Fruit fly (Drosophila melanogaster) whole organism, adult: ENCODE results near the gene Ugt316A1.

Experiments
- CG11617 ChIP-seq: fragments of 200-800 bp; sonication (Bioruptor generic); optimal IDR thresholded peaks from 2 replicates; lab custom pipeline; 2017; ENCODE audit warnings: mild to moderate bottlenecking, missing biosample characterization, missing genetic modification reagents, missing genetic modification characterization
- CG12768 ChIP-seq: fragments of 200-800 bp; sonication (Bioruptor generic); optimal IDR thresholded peaks from 2 replicates; lab custom pipeline; 2017; ENCODE audit warnings: missing biosample characterization, missing genetic modification characterization, mild to moderate bottlenecking, moderate library complexity, missing genetic modification reagents
- CG14711 ChIP-seq: fragments of 200-800 bp; sonication (Bioruptor generic); optimal IDR thresholded peaks from 2 replicates; lab custom pipeline; 2018; ENCODE audit warnings: missing biosample characterization, mild to moderate bottlenecking, missing genetic modification characterization, moderate library complexity
- CG1620 ChIP-seq: fragments of 200-800 bp; sonication (Bioruptor generic); optimal IDR thresholded peaks from 2 replicates; lab custom pipeline; 2016; ENCODE audit warnings: missing biosample characterization, missing genetic modification characterization
- CG33017 ChIP-seq: fragments of 200-800 bp; sonication (Bioruptor generic); optimal IDR thresholded peaks from 2 replicates; lab custom pipeline; 2018; ENCODE audit warnings: missing biosample characterization, mild to moderate bottlenecking, missing genetic modification characterization, moderate library complexity
- CG5204 ChIP-seq: fragments of 200-800 bp; sonication (Bioruptor generic); optimal IDR thresholded peaks from 2 replicates; lab custom pipeline; 2016; ENCODE audit warnings: missing biosample characterization, missing genetic modification characterization
- CG7045 ChIP-seq: fragments of 200-800 bp; sonication (Bioruptor generic); optimal IDR thresholded peaks from 2 replicates; lab custom pipeline; 2017; ENCODE audit warnings: missing biosample characterization, mild to moderate bottlenecking, missing genetic modification characterization
- CG7101 ChIP-seq: fragments of 200-800 bp; sonication (Bioruptor generic); optimal IDR thresholded peaks from 2 replicates; lab custom pipeline; 2018; ENCODE audit warnings: missing biosample characterization, mild to moderate bottlenecking, missing genetic modification characterization, moderate library complexity
- Clk ChIP-seq: fragments of 200-800 bp; sonication (Bioruptor generic); optimal IDR thresholded peaks from 2 replicates; lab custom pipeline; 2017; ENCODE audit warnings: missing biosample characterization, missing genetic modification characterization
- Crg-1 ChIP-seq: fragments of 200-800 bp; sonication (Bioruptor generic); optimal IDR thresholded peaks from 2 replicates; lab custom pipeline; 2016; ENCODE audit warnings: missing biosample characterization, missing genetic modification characterization
- Hr96 ChIP-seq: fragments of 200-800 bp; sonication (Bioruptor generic); optimal IDR thresholded peaks from 2 replicates; lab custom pipeline; 2016; ENCODE audit warnings: missing biosample characterization, missing genetic modification characterization
- Mnt ChIP-seq: fragments of 200-800 bp; sonication (Bioruptor generic); optimal IDR thresholded peaks from 2 replicates; lab custom pipeline; 2016; ENCODE audit warnings: missing biosample characterization, mild to moderate bottlenecking, missing genetic modification characterization
- bab1 ChIP-seq: fragments of 200-800 bp; sonication (Bioruptor generic); optimal IDR thresholded peaks from 3 replicates; lab custom pipeline; 2019; ENCODE audit warnings: missing biosample characterization, mild to moderate bottlenecking, missing genetic modification characterization, moderate library complexity
- cic ChIP-seq: fragments of 200-800 bp; sonication (Bioruptor generic); optimal IDR thresholded peaks from 2 replicates; lab custom pipeline; 2017; ENCODE audit warnings: missing biosample characterization, mild to moderate bottlenecking, missing genetic modification characterization, moderate library complexity
- cnc ChIP-seq, 2 experiments: fragments of >200 bp; optimal IDR thresholded peaks; 2 replicates each; lab custom pipeline; 2017
- kay ChIP-seq: fragments of 200-800 bp; sonication (Bioruptor generic); peaks from one replicate; lab custom pipeline; 2016; ENCODE audit warnings: missing biosample characterization, missing genetic modification characterization, borderline replicate concordance
- ovo ChIP-seq: fragments of 200-800 bp; sonication (Bioruptor generic); optimal IDR thresholded peaks from 2 replicates; lab custom pipeline; 2016; ENCODE audit warnings: missing biosample characterization, missing genetic modification characterization
- pad ChIP-seq: fragments of 200-800 bp; sonication (Bioruptor generic); optimal IDR thresholded peaks from 3 replicates; lab custom pipeline; 2017; ENCODE audit warnings: missing biosample characterization, missing genetic modification characterization, mild to moderate bottlenecking, moderate library complexity, missing genetic modification reagents
- tj ChIP-seq: fragments of 200-800 bp; sonication (Bioruptor generic); optimal IDR thresholded peaks from 3 replicates; lab custom pipeline; 2017; ENCODE audit warnings: missing biosample characterization, mild to moderate bottlenecking, missing genetic modification characterization, moderate library complexity
- toe ChIP-seq: fragments of 200-800 bp; sonication (Bioruptor generic); optimal IDR thresholded peaks from 2 replicates; lab custom pipeline; 2016; ENCODE audit warnings: missing biosample characterization, missing genetic modification characterization

The Ugt316A1 gene

DNA sequence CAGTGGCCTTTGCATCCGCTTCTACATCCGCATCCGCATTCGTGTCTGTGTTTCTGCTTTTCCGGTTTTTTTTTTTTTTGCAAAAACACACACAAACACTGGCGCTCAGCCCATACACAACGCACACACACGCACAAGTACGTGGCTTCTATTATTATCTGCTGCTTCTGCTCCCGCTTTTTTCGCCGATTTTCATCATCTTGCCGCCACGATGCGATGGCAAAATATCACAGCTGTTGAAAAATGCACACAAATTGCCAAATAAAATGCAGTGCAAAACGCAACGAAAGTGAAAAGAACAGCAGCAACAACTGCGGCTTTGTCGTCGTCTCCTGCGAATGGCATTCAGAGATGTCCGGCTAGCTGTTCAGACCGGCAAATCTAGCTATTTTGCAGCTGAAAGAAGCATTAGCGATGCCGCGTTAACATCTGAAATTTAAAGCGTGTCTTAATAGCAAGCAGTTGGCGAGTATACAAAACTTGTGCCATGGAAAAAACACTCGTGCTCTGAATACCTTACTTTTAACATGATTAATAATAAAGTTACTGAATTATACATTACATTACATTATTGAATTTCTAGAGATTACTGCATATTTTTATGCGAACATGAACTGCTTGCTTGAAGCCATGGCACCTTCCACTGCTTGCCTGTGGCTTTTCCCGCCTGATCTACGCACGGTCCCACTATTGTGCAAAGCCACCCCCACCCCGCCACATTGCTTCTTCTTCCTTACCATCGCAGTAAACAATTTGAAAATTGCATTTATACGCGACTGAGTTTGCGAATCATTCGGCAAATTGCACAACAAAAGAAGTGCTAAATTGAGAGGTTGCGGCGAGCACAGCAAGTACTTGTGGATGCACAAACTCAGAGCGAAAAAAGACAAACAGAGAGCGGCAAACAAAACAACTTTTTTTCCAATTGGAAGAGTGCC, at the start of gene Ugt316A1, which contains the start of gene Sfxn2:
Gene Ugt316A1 (minus strand): TSS at position 345 of the 938 bp plus-strand sequence.
Gene Sfxn2 (plus strand): TSS at position 694 of the 938 bp plus-strand sequence.
- TF ChIP-seq tj (GFP tag; lab: Kevin White, UChicago) (no peak), Hr96 (GFP tag; lab: Kevin White, UChicago) (peak; percentile 50), CG5204 (GFP tag; lab: Kevin White, UChicago) (peak; percentile 35), cic (GFP tag; lab: Kevin White, UChicago) (no peak), bab1 (GFP tag; lab: Kevin White, UChicago) (peak; percentile 46), CG14711 (tag; lab: Kevin White, UChicago) (peak; percentile 18), Crg-1 (GFP tag; lab: Kevin White, UChicago) (peak; percentile 35), Mnt (GFP tag; lab: Kevin White, UChicago) (peak; percentile 33), toe (GFP tag; lab: Kevin White, UChicago) (peak; percentile 45), CG12768 (GFP tag; lab: Kevin White, UChicago) (peak; percentile 62), cnc (optimal IDR thresholded peaks at IDR 0.05; lab: Kevin White, UChicago) (no peak), ovo (peak; percentile 43), pad (GFP tag; lab: Kevin White, UChicago) (peak; percentile 31), CG33017 (tag; lab: Kevin White, UChicago) (no peak), CG7045 (GFP tag; lab: Kevin White, UChicago) (no peak), CG11617 (GFP tag; lab: Kevin White, UChicago) (peak; percentile 64), CG7101 (tag; lab: Kevin White, UChicago) (peak; percentile 9), kay (GFP tag; lab: Kevin White, UChicago) (no peak), Clk (peak; percentile 42), CG1620 (peak; percentile 19)

DNA sequence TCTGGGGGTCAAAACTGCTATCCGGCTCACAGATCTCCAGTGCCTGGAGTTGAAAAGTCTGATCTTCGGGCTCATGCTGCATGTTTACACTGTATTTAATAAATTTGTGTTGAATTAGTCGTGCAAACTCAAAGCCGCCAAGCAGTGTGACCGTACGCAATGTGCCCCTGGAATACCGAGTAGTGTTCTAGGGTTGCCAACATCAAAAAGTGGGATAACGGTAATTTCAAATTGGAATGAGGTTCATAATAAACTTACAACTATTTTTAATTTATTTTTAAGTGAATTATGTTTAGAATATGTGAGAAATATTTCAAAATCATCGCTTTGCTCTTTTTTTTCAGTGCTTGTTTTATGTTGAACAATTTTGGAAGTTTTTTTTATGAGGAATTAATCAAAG, 37.6 kb upstream of the Ugt316A1 start, which contains the start of gene Gem2:
Gene Gem2 (minus strand): TSS at position 176 of the 400 bp plus-strand sequence.
- no peak for TF ChIP-seq Mnt (GFP tag; lab: Kevin White, UChicago)
- peak; percentile 69 for TF ChIP-seq ovo
- TF ChIP-seq Crg-1 (GFP tag; lab: Kevin White, UChicago), result no peak
- TF ChIP-seq CG14711 (tag; lab: Kevin White, UChicago), result peak; percentile 90
- TF ChIP-seq kay (GFP tag; lab: Kevin White, UChicago), result no peak

DNA sequence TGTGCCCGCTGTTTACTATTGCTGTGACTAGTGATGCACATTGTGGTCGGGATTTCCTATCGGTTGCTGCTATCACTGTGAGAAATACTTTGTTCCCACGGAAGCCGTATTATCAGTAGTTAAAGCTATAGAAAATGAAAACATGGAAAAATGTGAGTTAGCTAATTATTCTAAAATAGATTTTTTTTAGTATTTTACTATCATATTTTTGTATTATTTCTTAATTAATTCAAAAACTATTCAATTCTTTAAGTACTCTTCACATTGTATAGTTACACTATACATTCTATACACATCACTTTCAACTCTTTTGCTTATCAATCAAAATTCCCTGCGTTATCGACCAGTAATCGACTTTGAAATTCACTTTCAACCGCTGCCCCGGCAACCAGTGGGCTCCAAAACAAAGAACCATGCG, 35.1 kb upstream of the Ugt316A1 start, which contains the start of the genes Naxd and CG14079:
Gene Naxd (minus strand): TSS at position 45 of the 418 bp plus-strand sequence.
Gene CG14079 (plus strand): TSS at position 335 of the 418 bp plus-strand sequence.
- peak; percentile 76 for TF ChIP-seq CG1620
- TF ChIP-seq CG5204 (GFP tag; lab: Kevin White, UChicago), result no peak
- TF ChIP-seq CG11617 (GFP tag; lab: Kevin White, UChicago), result peak; percentile 84
- TF ChIP-seq pad (GFP tag; lab: Kevin White, UChicago), result peak; percentile 36
- peak; percentile 91 for TF ChIP-seq tj (GFP tag; lab: Kevin White, UChicago)
- peak; percentile 69 for TF ChIP-seq CG33017 (tag; lab: Kevin White, UChicago)
- peak; percentile 82 for TF ChIP-seq toe (GFP tag; lab: Kevin White, UChicago)
- peak; percentile 63 for TF ChIP-seq cic (GFP tag; lab: Kevin White, UChicago)
- TF ChIP-seq CG12768 (GFP tag; lab: Kevin White, UChicago), result peak; percentile 27
- peak; percentile 52 for TF ChIP-seq CG7045 (GFP tag; lab: Kevin White, UChicago)
- TF ChIP-seq cnc (optimal IDR thresholded peaks at IDR 0.05; lab: Kevin White, UChicago), result no peak
- TF ChIP-seq CG14711 (tag; lab: Kevin White, UChicago), result peak; percentile 43
- TF ChIP-seq kay (GFP tag; lab: Kevin White, UChicago), result no peak
- TF ChIP-seq Crg-1 (GFP tag; lab: Kevin White, UChicago), result peak; percentile 63
- peak; percentile 87 for TF ChIP-seq CG7101 (tag; lab: Kevin White, UChicago)
- TF ChIP-seq Hr96 (GFP tag; lab: Kevin White, UChicago), result no peak
- TF ChIP-seq ovo, result peak; percentile 65
- peak; percentile 70 for TF ChIP-seq Mnt (GFP tag; lab: Kevin White, UChicago)
- peak; percentile 13 for TF ChIP-seq Clk
- peak; percentile 87 for TF ChIP-seq bab1 (GFP tag; lab: Kevin White, UChicago)

DNA sequence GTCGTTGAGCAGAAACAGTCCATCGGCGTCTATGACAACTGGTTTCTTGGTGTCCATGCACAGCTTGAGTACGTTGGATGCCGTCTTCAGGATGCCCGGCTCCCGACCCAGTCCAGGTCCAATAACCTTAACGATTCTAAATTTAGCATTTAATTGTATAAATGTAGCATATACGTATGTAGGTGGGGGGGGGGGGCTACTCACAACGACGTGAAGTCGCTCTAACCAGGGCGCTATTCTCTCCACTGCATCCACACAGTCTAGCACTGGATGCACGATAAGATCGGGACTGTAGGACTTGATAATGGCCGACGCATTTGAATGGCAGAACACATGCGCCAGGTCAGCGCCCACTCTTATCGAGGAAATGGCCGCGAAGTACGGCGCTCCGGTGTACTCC, 34.5 kb upstream of the Ugt316A1 start:
- TF ChIP-seq toe (GFP tag; lab: Kevin White, UChicago) (no peak), Clk (no peak), CG33017 (tag; lab: Kevin White, UChicago) (no peak), CG14711 (tag; lab: Kevin White, UChicago) (no peak), CG1620 (no peak), cic (GFP tag; lab: Kevin White, UChicago) (no peak), CG5204 (GFP tag; lab: Kevin White, UChicago) (no peak), Mnt (GFP tag; lab: Kevin White, UChicago) (no peak), cnc (optimal IDR thresholded peaks at IDR 0.05; lab: Kevin White, UChicago) (no peak), kay (GFP tag; lab: Kevin White, UChicago) (no peak)

DNA sequence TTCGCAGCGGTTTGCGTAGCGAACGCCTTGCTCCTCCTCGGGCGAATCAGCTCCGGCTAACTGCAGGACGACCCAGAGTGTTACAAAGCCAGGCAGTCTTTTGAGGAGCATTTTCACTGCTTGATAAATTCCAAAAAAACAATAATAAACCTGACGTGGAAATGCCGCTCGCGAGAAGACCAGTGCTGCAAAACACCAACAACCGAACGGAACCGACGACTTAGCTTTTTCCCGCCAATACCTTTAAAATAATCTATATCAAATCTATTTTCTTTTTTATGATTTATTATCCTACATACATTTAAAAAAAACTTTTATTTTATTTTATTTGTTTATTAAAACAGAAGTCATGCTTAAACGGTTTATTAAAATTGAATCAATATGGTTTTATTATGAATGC, 33.4 kb upstream of the Ugt316A1 start, which contains the start of gene CNPYb:
Gene CNPYb (minus strand): TSS at position 186 of the 400 bp plus-strand sequence.
- TF ChIP-seq CG33017 (tag; lab: Kevin White, UChicago) (peak; percentile 13), CG7045 (GFP tag; lab: Kevin White, UChicago) (no peak), CG12768 (GFP tag; lab: Kevin White, UChicago) (peak; percentile 3), cic (GFP tag; lab: Kevin White, UChicago) (no peak), CG7101 (tag; lab: Kevin White, UChicago) (peak; percentile 52), tj (GFP tag; lab: Kevin White, UChicago) (peak; percentile 22), Clk (no peak), Crg-1 (GFP tag; lab: Kevin White, UChicago) (peak; percentile 51), CG11617 (GFP tag; lab: Kevin White, UChicago) (peak; percentile 9), pad (GFP tag; lab: Kevin White, UChicago) (peak; percentile 17), bab1 (GFP tag; lab: Kevin White, UChicago) (peak; percentile 15)
